Fruit fly (Drosophila melanogaster): Measurements from ENCODE around the gene Chsy.

Chsy gene

DNA sequence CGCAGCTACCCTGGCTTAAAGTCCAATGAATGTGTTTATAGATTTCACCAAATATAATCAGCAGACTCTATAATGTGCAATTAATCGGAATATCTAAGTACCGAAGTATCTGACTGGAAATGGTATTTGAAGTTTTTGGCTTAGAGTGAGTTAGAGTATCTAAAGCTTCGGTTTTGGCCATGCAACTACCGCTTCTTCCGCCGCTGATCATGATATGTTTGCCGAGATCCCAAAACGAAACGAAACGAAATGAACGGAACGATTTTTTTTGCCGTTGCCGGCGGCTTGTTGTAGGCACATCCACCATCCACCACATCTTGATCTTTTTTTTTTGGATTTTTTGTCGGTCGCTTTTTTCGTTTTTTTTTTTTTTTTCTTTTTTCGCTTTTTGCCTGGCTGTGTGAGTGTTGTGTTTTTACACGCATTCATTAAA lies 29.7 kb upstream of the Chsy start (continued):
- TF ChIP-seq Hmr (GFP tag; optimal IDR thresholded peaks at IDR 0.05) (peak; percentile 76), CG17361 (GFP tag; IDR thresholded peaks at IDR 0.05) (peak; percentile 65), CG34422 (GFP tag; IDR thresholded peaks at IDR 0.05) (peak; percentile 64; the same call in 2 of the 3 replicates), pnt (GFP tag; optimal IDR thresholded peaks at IDR 0.05) (peak; percentile 89), CG4328 (GFP tag; optimal IDR thresholded peaks at IDR 0.05) (peak; percentile 25), CG3847 (GFP tag; IDR thresholded peaks at IDR 0.05) (peak; percentile 85), CG7987 (GFP tag; optimal IDR thresholded peaks at IDR 0.05) (peak; percentile 33), Pdp1 (GFP tag; optimal IDR thresholded peaks at IDR 0.05) (peak; percentile 73 to 88), nau (GFP tag; optimal IDR thresholded peaks at IDR 0.05) (peak; percentile 45), Adf1 (GFP tag; IDR thresholded peaks at IDR 0.05) (peak; percentile 37), Scr (GFP tag; IDR thresholded peaks at IDR 0.05; ENCODE audit: partially characterized antibody) (no peak), vfl (GFP tag; optimal IDR thresholded peaks at IDR 0.05) (no peak), Oli (tag; optimal IDR thresholded peaks at IDR 0.05) (peak; percentile 76), eyg (GFP tag; optimal IDR thresholded peaks at IDR 0.05) (peak; percentile 56), CG9817 (tag; optimal IDR thresholded peaks at IDR 0.05) (peak; percentile 81), CG8924 (tag; optimal IDR thresholded peaks at IDR 0.05) (peak; percentile 77), pum (GFP tag; optimal IDR thresholded peaks at IDR 0.05) (peak; percentile 90), Atf3 (GFP tag; optimal IDR thresholded peaks at IDR 0.05) (peak; percentile 40), Blimp-1 (GFP tag; optimal IDR thresholded peaks at IDR 0.05) (peak; percentile 67), CG16813 (GFP tag; IDR thresholded peaks at IDR 0.05; ENCODE audit: partially characterized antibody) (no peak), CG10321 (GFP tag; IDR thresholded peaks at IDR 0.05) (peak; percentile 50; the same call in 1 of the 2 replicates), ash1 (GFP tag; optimal IDR thresholded peaks at IDR 0.05) (no peak), CG6765 (GFP tag; optimal IDR thresholded peaks at IDR 0.05) (no peak), CG14050 (GFP tag; IDR thresholded peaks at IDR 0.05) (peak; percentile 79), CG32772 (GFP tag; IDR thresholded peaks at IDR 0.05) (peak; percentile 83), CG3838 (GFP tag; optimal IDR thresholded peaks at IDR 0.05) (no peak), Trl (optimal IDR thresholded peaks at IDR 0.05) (no peak), Trl (GFP tag; optimal IDR thresholded peaks at IDR 0.05) (peak; percentile 90), Hr78 (GFP tag; optimal IDR thresholded peaks at IDR 0.05) (peak in 1 of 2 experiments; percentile 41), CG16863 (GFP tag; optimal IDR thresholded peaks at IDR 0.05) (peak; percentile 57), CG13775 (GFP tag; optimal IDR thresholded peaks at IDR 0.05) (peak; percentile 48), dmrt99B (tag; optimal IDR thresholded peaks at IDR 0.05) (peak; percentile 87), CG3163 (GFP tag; optimal IDR thresholded peaks at IDR 0.05) (peak; percentile 15), stwl (tag; optimal IDR thresholded peaks at IDR 0.05) (no peak), CG12299 (tag; optimal IDR thresholded peaks at IDR 0.05) (no peak), H15 (GFP tag; IDR thresholded peaks at IDR 0.05) (peak; percentile 76; the same call in 2 of the 3 replicates), unc-4 (GFP tag; IDR thresholded peaks at IDR 0.05; ENCODE audit: partially characterized antibody) (no peak), CG5953 (GFP tag; IDR thresholded peaks at IDR 0.05) (peak; percentile 81), E2f2 (GFP tag; IDR thresholded peaks at IDR 0.05) (peak; percentile 57), tgo (GFP tag; IDR thresholded peaks at IDR 0.05) (peak; percentile 87), Ravus (GFP tag; IDR thresholded peaks at IDR 0.05) (peak; percentile 66), tup (GFP tag; optimal IDR thresholded peaks at IDR 0.05) (no peak), psq (GFP tag; optimal IDR thresholded peaks at IDR 0.05) (peak; percentile 39), Usf (GFP tag; optimal IDR thresholded peaks at IDR 0.05) (no peak), run (tag; optimal IDR thresholded peaks at IDR 0.05) (peak; percentile 22), hth (optimal IDR thresholded peaks at IDR 0.05) (no peak), MESR4 (GFP tag; optimal IDR thresholded peaks at IDR 0.05) (no peak), Awh (GFP tag; IDR thresholded peaks at IDR 0.05) (peak; percentile 78), Taf1 (GFP tag; IDR thresholded peaks at IDR 0.05) (peak; percentile 69), oc (tag; optimal IDR thresholded peaks at IDR 0.05) (peak; percentile 51), bab2 (GFP tag; optimal IDR thresholded peaks at IDR 0.05) (peak; percentile 74)

Data from whole organism, embryonic.